Worm (Caenorhabditis elegans) whole organism, early embryonic: ENCODE measurements around the gene Y38H6C.4.

Experiments used
- B0310.2 ChIP-seq: sonication (generic microtip); optimal IDR thresholded peaks from 2 replicates; lab custom pipeline; 2016; ENCODE audit warnings: mild to moderate bottlenecking, missing genetic modification characterization, missing compliant biosample characterization
- F13C5.2 ChIP-seq: sonication (generic microtip); optimal IDR thresholded peaks from 2 replicates; lab custom pipeline; 2017; ENCODE audit warnings: mild to moderate bottlenecking, missing genetic modification characterization, inconsistent platforms, missing compliant biosample characterization
- aly-1 ChIP-seq: sonication (generic microtip); optimal IDR thresholded peaks from 2 replicates; lab custom pipeline; 2016; ENCODE audit warnings: missing genetic modification characterization, missing compliant biosample characterization
- ama-1 ChIP-seq: fragments of 150-350 bp; optimal IDR thresholded peaks from 2 replicates; lab custom pipeline; 2014
- ceh-13 ChIP-seq: fragments of 200-800 bp; sonication (Bioruptor generic); optimal IDR thresholded peaks from 2 replicates; lab custom pipeline; 2018; ENCODE audit warnings: mild to moderate bottlenecking, missing genetic modification characterization, missing compliant biosample characterization
- ceh-36 ChIP-seq: sonication (generic microtip); optimal IDR thresholded peaks from 2 replicates; lab custom pipeline; 2016; ENCODE audit warnings: missing genetic modification characterization, inconsistent platforms, missing compliant biosample characterization
- ets-7 ChIP-seq: sonication (generic microtip); optimal IDR thresholded peaks from 2 replicates; lab custom pipeline; 2016; ENCODE audit warnings: missing genotype, missing genetic modification characterization, missing compliant biosample characterization
- flt-1 ChIP-seq: fragments of 200-800 bp; sonication (Bioruptor generic); IDR thresholded peaks from 2 replicates; pipeline ENCODE4 v1.3.6; 2022; ENCODE audit warnings: missing genetic modification characterization, missing compliant biosample characterization
- hmbx-1 ChIP-seq: sonication (generic microtip); optimal IDR thresholded peaks from 2 replicates; lab custom pipeline; 2016; ENCODE audit warnings: mild to moderate bottlenecking, missing genetic modification characterization, missing compliant biosample characterization
- hmg-4 ChIP-seq: fragments of 200-800 bp; sonication (Bioruptor generic); optimal IDR thresholded peaks from 2 replicates; lab custom pipeline; 2018; ENCODE audit warnings: mild to moderate bottlenecking, missing genetic modification characterization, missing compliant biosample characterization
- hnd-1 ChIP-seq: sonication (generic microtip); optimal IDR thresholded peaks from 2 replicates; lab custom pipeline; 2016; ENCODE audit warnings: missing genetic modification characterization, missing compliant biosample characterization
- pes-1 ChIP-seq: fragments of 200-800 bp; sonication (Bioruptor generic); IDR thresholded peaks from 2 replicates; pipeline ENCODE4 v1.3.6; 2022; ENCODE audit warnings: missing genetic modification reagents, missing genetic modification characterization, missing compliant biosample characterization
- scrt-1 ChIP-seq: fragments of 200-800 bp; sonication (Bioruptor generic); IDR thresholded peaks from 2 replicates; pipeline ENCODE4 v1.3.6; 2022; ENCODE audit warnings: missing genetic modification characterization, missing compliant biosample characterization
- sea-1 ChIP-seq: fragments of 200-800 bp; sonication (Bioruptor generic); conservative IDR thresholded peaks from 2 replicates; pipeline ENCODE4 v1.3.6; 2022; ENCODE audit warnings: missing genetic modification characterization, missing compliant biosample characterization
- tbx-11 ChIP-seq: fragments of 200-800 bp; sonication (Bioruptor generic); IDR thresholded peaks from 2 replicates; pipeline ENCODE4 v1.3.6; 2022; ENCODE audit warnings: missing genetic modification characterization, missing compliant biosample characterization
- tbx-37 ChIP-seq: fragments of 200-800 bp; sonication (Bioruptor generic); conservative IDR thresholded peaks from 2 replicates; pipeline ENCODE4 v1.3.6; 2022; ENCODE audit warnings: missing genetic modification reagents, missing genetic modification characterization, missing compliant biosample characterization
- tra-4 ChIP-seq: sonication (generic microtip); optimal IDR thresholded peaks from 2 replicates; lab custom pipeline; 2017; ENCODE audit warnings: missing genetic modification characterization, missing compliant biosample characterization

Y38H6C.4 gene

ce11 chrV:20504997-20505396 is at the start of gene Y38H6C.4:
Y38H6C.4 (minus strand) TSS chrV:20505097.
- TF ChIP-seq tbx-37 (no peak), ets-7 (tag; lab: Kevin White, UChicago) (no peak), B0310.2 (tag; lab: Kevin White, UChicago) (no peak), aly-1 (tag; lab: Kevin White, UChicago) (no peak), tbx-11 (GFP tag; lab: Robert Waterston, UW) (no peak), tra-4 (tag; lab: Kevin White, UChicago) (no peak), scrt-1 (GFP tag; lab: Robert Waterston, UW) (no peak), flt-1 (GFP tag; lab: Robert Waterston, UW) (no peak), ceh-13 (GFP tag; lab: Kevin White, UChicago) (no peak), pes-1 (GFP tag; lab: Robert Waterston, UW) (no peak), hmbx-1 (no peak), ama-1 (no peak), F13C5.2 (tag; lab: Kevin White, UChicago) (no peak), ceh-36 (tag; lab: Kevin White, UChicago) (no peak), sea-1 (GFP tag; lab: Robert Waterston, UW) (no peak), hnd-1 (tag; lab: Kevin White, UChicago) (no peak)

- TF ChIP-seq scrt-1 (GFP tag; lab: Robert Waterston, UW) (no peak), hmbx-1 (no peak)
These were observed 48.1 kb upstream of the Y38H6C.4 start, which contains the start of gene vmo-1 for ce11 chrV:20552971-20553370. vmo-1 (minus strand) TSS chrV:20553071.

ce11 chrV:20551096-20551495 is 46.2 kb upstream of the Y38H6C.4 start, which contains the start of gene Y38H6C.20:
Y38H6C.20 (minus strand) TSS chrV:20551196.
- no peak for TF ChIP-seq ceh-13 (GFP tag; lab: Kevin White, UChicago)
- TF ChIP-seq F13C5.2 (tag; lab: Kevin White, UChicago): no peak
- no peak for TF ChIP-seq ama-1
- TF ChIP-seq hmg-4 (GFP tag; lab: Kevin White, UChicago): no peak

- TF ChIP-seq pes-1 (GFP tag; lab: Robert Waterston, UW) (no peak), tra-4 (tag; lab: Kevin White, UChicago) (no peak), hmg-4 (GFP tag; lab: Kevin White, UChicago) (no peak), ceh-13 (GFP tag; lab: Kevin White, UChicago) (no peak), ets-7 (tag; lab: Kevin White, UChicago) (no peak), tbx-37 (no peak), ceh-36 (tag; lab: Kevin White, UChicago) (no peak)
These were observed 42.2 kb upstream of the Y38H6C.4 start, which contains the start of gene Y38H6C.18 for ce11 chrV:20547048-20547447. Y38H6C.18 (minus strand) TSS chrV:20547148.

- TF ChIP-seq ets-7 (tag; lab: Kevin White, UChicago): no peak
- no peak for TF ChIP-seq F13C5.2 (tag; lab: Kevin White, UChicago)
- no peak for TF ChIP-seq sea-1 (GFP tag; lab: Robert Waterston, UW)
- TF ChIP-seq tra-4 (tag; lab: Kevin White, UChicago): no peak
- no peak for TF ChIP-seq ceh-13 (GFP tag; lab: Kevin White, UChicago)
- no peak for TF ChIP-seq scrt-1 (GFP tag; lab: Robert Waterston, UW)
- TF ChIP-seq hmg-4 (GFP tag; lab: Kevin White, UChicago): no peak
- no peak for TF ChIP-seq ama-1
- TF ChIP-seq pes-1 (GFP tag; lab: Robert Waterston, UW): no peak
- no peak for TF ChIP-seq flt-1 (GFP tag; lab: Robert Waterston, UW)
- no peak for TF ChIP-seq hnd-1 (tag; lab: Kevin White, UChicago)
- TF ChIP-seq tbx-37: no peak
- no peak for TF ChIP-seq aly-1 (tag; lab: Kevin White, UChicago)
- TF ChIP-seq hmbx-1: no peak
- no peak for TF ChIP-seq tbx-11 (GFP tag; lab: Robert Waterston, UW)
- TF ChIP-seq B0310.2 (tag; lab: Kevin White, UChicago): no peak
- no peak for TF ChIP-seq ceh-36 (tag; lab: Kevin White, UChicago)
These were observed 40.8 kb upstream of the Y38H6C.4 start for ce11 chrV:20545742-20546141.

ce11 chrV:20544610-20545009 is 39.7 kb upstream of the Y38H6C.4 start:
- TF ChIP-seq aly-1 (tag; lab: Kevin White, UChicago) (no peak), tbx-11 (GFP tag; lab: Robert Waterston, UW) (no peak), hmg-4 (GFP tag; lab: Kevin White, UChicago) (no peak), flt-1 (GFP tag; lab: Robert Waterston, UW) (no peak)

- TF ChIP-seq hmg-4 (GFP tag; lab: Kevin White, UChicago) (no peak), hmbx-1 (no peak), ceh-13 (GFP tag; lab: Kevin White, UChicago) (no peak)
These were observed 39.2 kb upstream of the Y38H6C.4 start, which contains the start of gene slc-36.3 for ce11 chrV:20544092-20544491. slc-36.3 (minus strand) TSS chrV:20544192.

- TF ChIP-seq tbx-37 (no peak), ceh-36 (tag; lab: Kevin White, UChicago) (no peak), ceh-13 (GFP tag; lab: Kevin White, UChicago) (no peak), aly-1 (tag; lab: Kevin White, UChicago) (no peak), hnd-1 (tag; lab: Kevin White, UChicago) (no peak), F13C5.2 (tag; lab: Kevin White, UChicago) (no peak), hmbx-1 (no peak), tbx-11 (GFP tag; lab: Robert Waterston, UW) (no peak), B0310.2 (tag; lab: Kevin White, UChicago) (no peak), flt-1 (GFP tag; lab: Robert Waterston, UW) (no peak), ets-7 (tag; lab: Kevin White, UChicago) (no peak), pes-1 (GFP tag; lab: Robert Waterston, UW) (no peak)
These were observed 34.2 kb upstream of the Y38H6C.4 start, which contains the start of gene Y38H6C.16 for ce11 chrV:20539055-20539454. Y38H6C.16 (minus strand) TSS chrV:20539347.
